Worm (Caenorhabditis elegans): Measurements from ENCODE around the gene C33B4.5.

The C33B4.5 gene

DNA sequence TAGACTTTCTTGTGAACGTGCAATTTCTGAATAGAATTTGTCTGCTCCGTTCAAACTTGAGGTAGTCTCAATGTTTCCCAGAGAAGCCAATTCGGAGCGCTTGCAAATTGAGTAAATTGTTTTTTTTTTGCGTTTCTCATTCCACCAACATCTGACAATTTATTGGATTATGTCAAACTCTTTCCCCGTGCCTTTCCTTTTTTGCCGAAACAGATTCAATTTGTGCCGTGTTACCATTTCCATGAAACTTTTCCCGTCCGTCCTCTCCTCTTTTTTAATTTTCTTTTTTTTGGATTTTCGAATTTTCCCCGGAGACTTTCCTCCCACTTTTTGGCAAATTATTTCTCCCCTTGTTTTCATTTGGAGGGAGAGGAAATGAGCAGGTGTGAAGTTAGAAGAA is 29.7 kb upstream of the C33B4.5 start:
- TF ChIP-seq unc-39 (tag; optimal IDR thresholded peaks at IDR 0.05) (no peak), drap-1 (GFP tag; optimal IDR thresholded peaks at IDR 0.05) (no peak), ceh-43 (GFP tag; optimal IDR thresholded peaks at IDR 0.05) (no peak), blmp-1 (tag; optimal IDR thresholded peaks at IDR 0.05) (no peak), lin-13 (tag; optimal IDR thresholded peaks at IDR 0.05) (no peak), hlh-1 (tag; optimal IDR thresholded peaks at IDR 0.05) (no peak), mep-1 (tag; optimal IDR thresholded peaks at IDR 0.05) (no peak), unc-62 (GFP tag; optimal IDR thresholded peaks at IDR 0.05) (no peak), zip-8 (tag; optimal IDR thresholded peaks at IDR 0.05) (no peak), nhr-2 (tag; optimal IDR thresholded peaks at IDR 0.05) (no peak), ces-1 (GFP tag; optimal IDR thresholded peaks at IDR 0.05) (no peak), ham-2 (GFP tag; optimal IDR thresholded peaks at IDR 0.05) (no peak), elt-1 (tag; optimal IDR thresholded peaks at IDR 0.05; ENCODE audit: borderline replicate concordance, insufficient read depth) (no peak), lin-32 (GFP tag; optimal IDR thresholded peaks at IDR 0.05) (no peak), snpc-4 (tag; optimal IDR thresholded peaks at IDR 0.05) (no peak), nhr-237 (tag; optimal IDR thresholded peaks at IDR 0.05) (no peak), flh-1 (GFP tag; optimal IDR thresholded peaks at IDR 0.05) (no peak), unc-120 (tag; optimal IDR thresholded peaks at IDR 0.05; ENCODE audit: poor library complexity, severe bottlenecking) (no peak)

DNA sequence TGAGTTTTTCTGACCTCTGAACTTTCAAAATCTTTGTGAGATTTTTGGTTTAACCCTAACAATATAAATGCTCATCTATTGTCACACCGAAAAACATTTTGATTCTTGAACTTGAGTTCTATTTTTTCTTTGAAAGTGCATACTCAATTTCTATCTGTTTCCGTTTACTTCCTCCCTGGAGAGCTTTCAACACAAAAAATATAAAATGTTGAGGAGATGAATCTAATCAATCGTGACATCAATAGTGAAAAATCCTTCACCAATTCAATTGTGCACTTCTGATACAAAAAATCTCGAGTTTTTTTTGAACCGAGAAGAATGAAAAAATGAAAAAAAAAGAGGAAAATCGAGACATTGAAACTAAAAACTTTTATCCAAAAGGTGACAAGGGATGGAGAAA is 21.4 kb upstream of the C33B4.5 start:
- TF ChIP-seq ces-1 (GFP tag; optimal IDR thresholded peaks at IDR 0.05) (peak; percentile 5), hlh-1 (tag; optimal IDR thresholded peaks at IDR 0.05) (no peak)

DNA sequence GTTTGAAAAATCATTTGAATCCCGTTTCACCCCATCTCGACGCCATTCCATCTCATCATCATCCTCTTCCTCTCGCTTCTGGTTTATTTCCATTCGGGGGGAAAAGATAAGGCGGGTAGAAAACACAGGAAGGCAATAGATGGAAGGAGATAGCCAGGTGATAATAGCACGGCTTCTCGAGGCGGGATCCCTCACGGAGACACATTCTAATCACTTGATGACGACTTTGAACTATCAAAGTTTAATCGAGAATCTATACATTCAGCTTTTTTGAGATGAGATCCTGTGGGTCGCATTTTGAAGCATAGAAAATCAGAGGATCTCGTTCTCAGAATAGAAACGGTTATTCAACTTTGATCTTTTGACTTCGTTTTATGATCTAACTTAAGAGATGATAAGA is 11.1 kb upstream of the C33B4.5 start, which contains the start of gene C33B4.2:
Gene C33B4.2, minus strand, starts transcription at position 165 of the 400 bp plus-strand sequence.
- TF ChIP-seq blmp-1 (tag; optimal IDR thresholded peaks at IDR 0.05), result no peak
- TF ChIP-seq nhr-237 (tag; optimal IDR thresholded peaks at IDR 0.05), result no peak
- TF ChIP-seq sptf-1 (tag; optimal IDR thresholded peaks at IDR 0.05), result no peak
- no peak for TF ChIP-seq lin-13 (tag; optimal IDR thresholded peaks at IDR 0.05)
- peak; percentile 70 for TF ChIP-seq elt-1 (tag; optimal IDR thresholded peaks at IDR 0.05; ENCODE audit: borderline replicate concordance, insufficient read depth)
- TF ChIP-seq drap-1 (GFP tag; optimal IDR thresholded peaks at IDR 0.05), result no peak
- TF ChIP-seq M03D4.4 (tag; optimal IDR thresholded peaks at IDR 0.05), result no peak
- peak; percentile 4 for TF ChIP-seq ham-2 (GFP tag; optimal IDR thresholded peaks at IDR 0.05)
- TF ChIP-seq unc-39 (tag; optimal IDR thresholded peaks at IDR 0.05), result no peak
- TF ChIP-seq ceh-83 (GFP tag; optimal IDR thresholded peaks at IDR 0.05), result no peak

DNA sequence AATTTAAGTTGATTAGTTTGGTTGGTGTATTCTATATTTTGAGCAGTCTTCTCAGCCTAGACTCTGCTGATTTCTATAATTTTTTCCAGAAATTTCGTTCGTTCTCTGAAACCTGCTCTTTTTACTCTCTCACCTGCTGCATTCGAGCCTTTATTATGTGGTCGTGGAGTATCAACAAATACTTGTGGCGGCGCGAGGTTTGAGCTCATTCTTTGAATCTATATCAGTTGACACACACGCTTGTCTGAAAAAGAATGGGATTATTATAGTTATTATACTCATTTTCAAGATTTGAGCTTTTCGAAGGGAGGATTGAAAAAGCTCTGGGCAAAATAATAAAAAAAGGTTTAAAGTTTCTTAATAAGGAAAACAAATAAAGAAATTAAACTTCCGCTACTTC is 7.1 kb upstream of the C33B4.5 start:
- TF ChIP-seq unc-120 (tag; optimal IDR thresholded peaks at IDR 0.05; ENCODE audit: poor library complexity, severe bottlenecking) (no peak), pha-4 (tag; optimal IDR thresholded peaks at IDR 0.05) (no peak), flh-1 (GFP tag; optimal IDR thresholded peaks at IDR 0.05) (no peak)

DNA sequence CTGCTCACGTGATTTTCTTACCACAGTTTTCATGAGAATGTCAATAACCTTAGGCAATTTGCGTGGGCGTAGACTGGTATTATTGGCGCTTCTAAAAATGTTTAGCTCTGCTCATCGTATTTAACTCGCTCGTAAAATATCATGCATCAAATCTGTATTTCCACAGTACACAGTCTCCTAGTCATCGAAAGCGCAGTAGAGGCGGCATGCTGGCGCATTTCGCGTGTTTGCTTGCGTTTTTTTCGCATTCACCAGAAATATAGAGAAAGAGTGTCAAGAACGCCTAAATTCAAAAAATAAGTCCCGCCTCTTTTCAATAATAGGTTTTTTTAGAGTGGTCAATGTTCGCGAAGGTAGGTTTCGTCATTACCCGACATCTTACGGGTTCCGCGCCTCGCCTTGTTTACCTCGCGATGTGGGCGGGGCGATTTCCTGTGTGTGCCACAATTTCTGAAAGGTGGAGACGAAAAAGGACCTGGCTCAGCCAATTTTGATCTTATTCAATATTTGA is 6.5 kb upstream of the C33B4.5 start:
- TF ChIP-seq drap-1 (GFP tag; optimal IDR thresholded peaks at IDR 0.05) (no peak), nhr-2 (tag; optimal IDR thresholded peaks at IDR 0.05) (no peak), mep-1 (tag; optimal IDR thresholded peaks at IDR 0.05) (no peak), nhr-12 (tag; optimal IDR thresholded peaks at IDR 0.05) (no peak), ces-1 (GFP tag; optimal IDR thresholded peaks at IDR 0.05) (no peak), zip-8 (tag; optimal IDR thresholded peaks at IDR 0.05) (no peak), ceh-43 (GFP tag; optimal IDR thresholded peaks at IDR 0.05) (no peak), blmp-1 (tag; optimal IDR thresholded peaks at IDR 0.05) (no peak), tbx-8 (GFP tag; optimal IDR thresholded peaks at IDR 0.05) (no peak), flh-1 (GFP tag; optimal IDR thresholded peaks at IDR 0.05) (no peak), snpc-4 (tag; optimal IDR thresholded peaks at IDR 0.05) (no peak), unc-120 (tag; optimal IDR thresholded peaks at IDR 0.05; ENCODE audit: poor library complexity, severe bottlenecking) (no peak), lsy-2 (tag; optimal IDR thresholded peaks at IDR 0.05) (no peak)

DNA sequence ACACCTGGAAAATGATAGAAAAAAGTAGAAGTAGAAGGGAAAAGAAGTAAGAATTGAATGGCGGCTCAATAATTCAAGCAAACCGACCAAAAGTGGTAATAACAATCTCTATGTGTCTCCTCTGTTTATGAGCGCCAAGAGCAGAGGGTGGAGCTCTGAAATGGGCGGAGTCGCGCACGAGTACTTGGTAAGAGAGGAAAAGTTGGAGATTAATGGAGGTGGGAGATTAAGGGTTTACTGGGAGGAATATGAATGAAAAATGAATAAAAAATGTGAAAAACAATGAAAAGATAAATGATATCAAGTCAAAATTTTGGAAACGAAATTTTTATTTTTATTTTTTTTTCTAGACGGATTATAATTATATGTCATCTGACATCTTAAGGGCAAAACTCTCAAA is 5.4 kb upstream of the C33B4.5 start:
- TF ChIP-seq ceh-83 (GFP tag; optimal IDR thresholded peaks at IDR 0.05) (no peak), sem-2 (GFP tag; optimal IDR thresholded peaks at IDR 0.05) (no peak), mls-2 (tag; optimal IDR thresholded peaks at IDR 0.05) (no peak), ceh-43 (GFP tag; optimal IDR thresholded peaks at IDR 0.05) (no peak), elt-1 (tag; optimal IDR thresholded peaks at IDR 0.05; ENCODE audit: borderline replicate concordance, insufficient read depth) (no peak), ceh-39 (tag; optimal IDR thresholded peaks at IDR 0.05) (no peak)

Data from whole organism, mixed stage, embryonic.